Worm (Caenorhabditis elegans) whole organism, young adult: ENCODE results near the gene ZK353.4.

Experiments used
- D2030.7 ChIP-seq: fragments of 200-800 bp; sonication (Bioruptor generic); IDR thresholded peaks from 2 replicates; pipeline ENCODE4 v1.3.6; 2022; ENCODE audit warnings: missing genetic modification reagents, missing genetic modification characterization, missing compliant biosample characterization
- F22D6.2 ChIP-seq: sonication (generic microtip); optimal IDR thresholded peaks from 2 replicates; lab custom pipeline; 2016; ENCODE audit warnings: mild to moderate bottlenecking, missing genetic modification characterization, missing compliant biosample characterization
- F23B12.7 ChIP-seq: sonication (generic microtip); optimal IDR thresholded peaks from 2 replicates; lab custom pipeline; 2017; ENCODE audit warnings: missing genetic modification characterization, mild to moderate bottlenecking, missing compliant biosample characterization, antibody characterized with exemption, moderate library complexity; ENCODE audit not compliant: insufficient read depth
- F33H1.4 ChIP-seq: fragments of 200-800 bp; sonication (Bioruptor generic); IDR thresholded peaks from 2 replicates; pipeline ENCODE4 v1.3.6; 2022; ENCODE audit warnings: missing genetic modification reagents, missing genetic modification characterization, missing compliant biosample characterization
- F39B2.1 ChIP-seq: fragments of 200-800 bp; sonication (Bioruptor generic); IDR thresholded peaks from 2 replicates; pipeline ENCODE4 v1.3.6; 2022; ENCODE audit warnings: missing genetic modification reagents, missing genetic modification characterization, missing compliant biosample characterization
- K12H6.12 ChIP-seq: fragments of 200-800 bp; sonication (Bioruptor generic); optimal IDR thresholded peaks from 2 replicates; lab custom pipeline; 2018; ENCODE audit warnings: mild to moderate bottlenecking, missing genetic modification characterization, missing compliant biosample characterization
- Y56A3A.18 ChIP-seq: fragments of 200-800 bp; sonication (Bioruptor generic); IDR thresholded peaks from 2 replicates; pipeline ENCODE4 v1.3.6; 2022; ENCODE audit warnings: missing genetic modification reagents, missing genetic modification characterization, missing compliant biosample characterization
- ZK185.1 ChIP-seq: sonication (generic microtip); optimal IDR thresholded peaks from 2 replicates; lab custom pipeline; 2016; ENCODE audit warnings: mild to moderate bottlenecking, missing genetic modification characterization, missing compliant biosample characterization; ENCODE audit not compliant: poor library complexity, severe bottlenecking
- akir-1 ChIP-seq: fragments of 200-800 bp; sonication (Bioruptor generic); optimal IDR thresholded peaks from 2 replicates; lab custom pipeline; 2018; ENCODE audit warnings: mild to moderate bottlenecking, missing genetic modification characterization, moderate library complexity, missing compliant biosample characterization
- attf-3 ChIP-seq: fragments of 200-800 bp; sonication (Bioruptor generic); conservative IDR thresholded peaks from 2 replicates; pipeline ENCODE4 v1.3.6; 2022; ENCODE audit warnings: missing genetic modification reagents, missing genetic modification characterization, missing compliant biosample characterization
- ccch-3 ChIP-seq: fragments of 200-800 bp; sonication (Bioruptor generic); optimal IDR thresholded peaks from 2 replicates; lab custom pipeline; 2018; ENCODE audit warnings: mild to moderate bottlenecking, missing genetic modification characterization, missing compliant biosample characterization
- cebp-1 ChIP-seq, 2 experiments: fragments of 200-800 bp in 1 of 2; sonication (Bioruptor generic) in 1 of 2; sonication (generic microtip) in 1 of 2; IDR thresholded peaks in 1 of 2; optimal IDR thresholded peaks in 1 of 2; 2 replicates each; pipeline versions ENCODE4 v1.3.6 to Lab custom; 2017 to 2022; ENCODE audit warnings: missing compliant biosample characterization in 2 of 2, missing genetic modification characterization in 2 of 2, mild to moderate bottlenecking in 1 of 2, missing genetic modification reagents in 1 of 2, moderate library complexity in 1 of 2
- ceh-27 ChIP-seq: fragments of 200-800 bp; sonication (Bioruptor generic); optimal IDR thresholded peaks from 2 replicates; lab custom pipeline; 2018; ENCODE audit warnings: mild to moderate bottlenecking, missing genetic modification characterization, moderate library complexity, missing compliant biosample characterization
- ceh-58 ChIP-seq: fragments of 200-800 bp; sonication (Bioruptor generic); IDR thresholded peaks from 2 replicates; pipeline ENCODE4 v1.3.6; 2022; ENCODE audit warnings: missing genetic modification characterization, missing compliant biosample characterization
- dox-1 ChIP-seq: fragments of 200-800 bp; sonication (Bioruptor generic); IDR thresholded peaks from 2 replicates; pipeline ENCODE4 v1.3.6; 2022; ENCODE audit warnings: missing genetic modification reagents, missing genetic modification characterization, missing compliant biosample characterization
- egl-44 ChIP-seq: fragments of 200-800 bp; sonication (Bioruptor generic); IDR thresholded peaks from 2 replicates; pipeline ENCODE4 v1.3.6; 2022; ENCODE audit warnings: missing genetic modification reagents, missing genetic modification characterization, missing compliant biosample characterization
- egrh-3 ChIP-seq: fragments of 200-800 bp; sonication (Bioruptor generic); IDR thresholded peaks from 2 replicates; pipeline ENCODE4 v1.3.6; 2022; ENCODE audit warnings: missing genetic modification reagents, missing genetic modification characterization, missing compliant biosample characterization
- ets-4 ChIP-seq: fragments of 200-800 bp; sonication (Bioruptor generic); optimal IDR thresholded peaks from 2 replicates; lab custom pipeline; 2018; ENCODE audit warnings: mild to moderate bottlenecking, missing genetic modification characterization, missing compliant biosample characterization
- hlh-12 ChIP-seq: sonication (generic microtip); optimal IDR thresholded peaks from 2 replicates; lab custom pipeline; 2016; ENCODE audit warnings: missing genetic modification characterization, missing compliant biosample characterization
- hmg-1.2 ChIP-seq: fragments of 200-800 bp; sonication (Bioruptor generic); IDR thresholded peaks from 2 replicates; pipeline ENCODE4 v1.3.6; 2022; ENCODE audit warnings: missing genetic modification reagents, missing genetic modification characterization, missing compliant biosample characterization
- lag-1 ChIP-seq: fragments of 200-800 bp; sonication (Bioruptor generic); IDR thresholded peaks from 2 replicates; pipeline ENCODE4 v1.3.6; 2022; ENCODE audit warnings: missing genetic modification reagents, missing genetic modification characterization, missing compliant biosample characterization
- let-607 ChIP-seq, 2 experiments: fragments of 200-800 bp in 1 of 2; sonication (Bioruptor generic) in 1 of 2; sonication (generic microtip) in 1 of 2; optimal IDR thresholded peaks; 2 replicates each; lab custom pipeline; 2016 to 2018; ENCODE audit warnings: mild to moderate bottlenecking in 2 of 2, missing compliant biosample characterization in 2 of 2, missing genetic modification characterization in 2 of 2, moderate library complexity in 2 of 2, missing genotype in 1 of 2
- lin-35 ChIP-seq, 3 experiments: fragments of 150-350 bp in 2 of 3; sonication (generic microtip) in 1 of 3; optimal IDR thresholded peaks; 2 replicates each; lab custom pipeline; 2014 to 2018; ENCODE audit warnings: missing biosample characterization in 3 of 3, missing genetic modification characterization in 3 of 3, missing genetic modification reagents in 3 of 3
- lin-40 ChIP-seq: sonication (generic microtip); optimal IDR thresholded peaks from 2 replicates; lab custom pipeline; 2016; ENCODE audit warnings: missing genetic modification characterization, mild to moderate bottlenecking, missing compliant biosample characterization, missing genotype, missing genetic modification reagents
- lin-54 ChIP-seq: fragments of 200-800 bp; sonication (Bioruptor generic); optimal IDR thresholded peaks from 2 replicates; lab custom pipeline; 2018; ENCODE audit warnings: mild to moderate bottlenecking, missing genetic modification characterization, missing compliant biosample characterization
- lir-1 ChIP-seq: fragments of 200-800 bp; sonication (Bioruptor generic); conservative IDR thresholded peaks from 2 replicates; pipeline ENCODE4 v1.3.6; 2022; ENCODE audit warnings: missing genetic modification reagents, missing genetic modification characterization, missing compliant biosample characterization
- lsl-1 ChIP-seq: fragments of 200-800 bp; sonication (Bioruptor generic); optimal IDR thresholded peaks from 2 replicates; lab custom pipeline; 2018; ENCODE audit warnings: mild to moderate bottlenecking, missing genetic modification characterization, moderate library complexity, missing compliant biosample characterization
- madf-6 ChIP-seq: fragments of 200-800 bp; sonication (Bioruptor generic); IDR thresholded peaks from 2 replicates; pipeline ENCODE4 v1.3.6; 2022; ENCODE audit warnings: missing genetic modification reagents, missing genetic modification characterization, missing compliant biosample characterization
- madf-8 ChIP-seq: fragments of 200-800 bp; sonication (Bioruptor generic); conservative IDR thresholded peaks from 2 replicates; pipeline ENCODE4 v1.3.6; 2022; ENCODE audit warnings: missing genetic modification reagents, missing genetic modification characterization, missing compliant biosample characterization
- nfya-2 ChIP-seq: fragments of 200-800 bp; sonication (Bioruptor generic); IDR thresholded peaks from 2 replicates; pipeline ENCODE4 v1.3.6; 2022; ENCODE audit warnings: missing genetic modification reagents, missing genetic modification characterization, missing compliant biosample characterization
- nfyb-1 ChIP-seq: fragments of 200-800 bp; sonication (Bioruptor generic); IDR thresholded peaks from 2 replicates; pipeline ENCODE4 v1.3.6; 2022; ENCODE audit warnings: missing genetic modification reagents, missing genetic modification characterization, missing compliant biosample characterization
- nhr-80 ChIP-seq: sonication (generic microtip); optimal IDR thresholded peaks from 2 replicates; lab custom pipeline; 2016; ENCODE audit warnings: missing genetic modification characterization, missing compliant biosample characterization
- nhr-90 ChIP-seq: sonication (generic microtip); optimal IDR thresholded peaks from 2 replicates; lab custom pipeline; 2016; ENCODE audit warnings: missing genotype, mild to moderate bottlenecking, missing genetic modification characterization, missing compliant biosample characterization
- pha-4 ChIP-seq: fragments of 150-350 bp; sonication (generic microtip); optimal IDR thresholded peaks from 2 replicates; lab custom pipeline; 2014; ENCODE audit warnings: missing biosample characterization, missing genetic modification reagents, missing genetic modification characterization
- snpc-1.1 ChIP-seq: sonication (generic microtip); optimal IDR thresholded peaks from 2 replicates; lab custom pipeline; 2017; ENCODE audit warnings: missing genetic modification characterization, mild to moderate bottlenecking, missing compliant biosample characterization, antibody characterized with exemption, moderate library complexity, missing genotype, missing genetic modification reagents; ENCODE audit not compliant: insufficient read depth
- snpc-1.3 ChIP-seq: sonication (generic microtip); optimal IDR thresholded peaks from 2 replicates; lab custom pipeline; 2017; ENCODE audit warnings: missing genetic modification characterization, mild to moderate bottlenecking, missing compliant biosample characterization, antibody characterized with exemption, moderate library complexity, missing genotype, missing genetic modification reagents; ENCODE audit not compliant: insufficient read depth
- snpc-4 ChIP-seq, 5 experiments: fragments of 150-350 bp in 1 of 5; sonication (generic microtip) in 4 of 5; optimal IDR thresholded peaks; 2 replicates each; lab custom pipeline; 2014 to 2018; ENCODE audit warnings: missing genetic modification characterization in 5 of 5, missing biosample characterization in 3 of 5, antibody characterized with exemption in 2 of 5, mild to moderate bottlenecking in 2 of 5, missing compliant biosample characterization in 2 of 5, missing genotype in 2 of 5, moderate library complexity in 2 of 5, missing genetic modification reagents in 1 of 5
- somi-1 ChIP-seq: fragments of 200-800 bp; sonication (Bioruptor generic); optimal IDR thresholded peaks from 2 replicates; lab custom pipeline; 2018; ENCODE audit warnings: mild to moderate bottlenecking, missing genetic modification characterization, missing compliant biosample characterization
- xnd-1 ChIP-seq: sonication (generic microtip); optimal IDR thresholded peaks from 2 replicates; lab custom pipeline; 2016; ENCODE audit warnings: missing genotype, missing genetic modification reagents, missing genetic modification characterization, missing compliant biosample characterization
- ztf-18 ChIP-seq: sonication (generic microtip); optimal IDR thresholded peaks from 2 replicates; lab custom pipeline; 2016; ENCODE audit warnings: missing genotype, mild to moderate bottlenecking, missing genetic modification characterization, missing compliant biosample characterization
- ztf-26 ChIP-seq: sonication (generic microtip); optimal IDR thresholded peaks from 2 replicates; lab custom pipeline; 2017; ENCODE audit warnings: missing genetic modification characterization, missing compliant biosample characterization

Gene ZK353.4

DNA sequence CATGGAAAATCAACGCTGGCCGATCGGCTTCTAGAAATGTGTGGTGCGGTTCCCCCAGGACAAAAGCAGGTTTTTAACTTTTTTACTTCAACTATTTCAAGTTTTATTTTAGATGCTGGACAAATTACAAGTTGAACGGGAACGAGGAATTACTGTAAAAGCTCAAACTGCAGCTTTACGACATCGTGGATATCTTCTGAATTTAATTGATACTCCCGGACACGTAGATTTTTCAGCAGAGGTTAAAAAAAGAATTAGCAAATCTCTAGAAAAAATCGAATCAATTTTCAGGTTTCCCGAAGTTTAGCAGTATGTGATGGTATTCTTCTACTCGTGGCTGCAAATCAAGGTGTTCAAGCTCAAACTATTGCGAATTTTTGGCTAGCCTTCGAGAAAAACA is 40.1 kb upstream of the ZK353.4 start:
- TF ChIP-seq K12H6.12 (tag; lab: Kevin White, UChicago): no peak

ce11 chrIII:8429035-8429434 is 39.6 kb upstream of the ZK353.4 start, which contains the start of gene ZK1236.1:
TSS of gene ZK1236.1 (plus strand) at chrIII:8429297.
- TF ChIP-seq madf-6 (peak; percentile 96), nhr-80 (no peak), snpc-1.3 (peak; percentile 7), xnd-1 (tag; lab: Kevin White, UChicago) (peak; percentile 81), lsl-1 (GFP tag; lab: Kevin White, UChicago) (peak; percentile 59), F23B12.7 (tag; lab: Kevin White, UChicago) (peak; percentile 1), F22D6.2 (tag; lab: Kevin White, UChicago) (no peak), pha-4 (tag; lab: Kevin White, UChicago) (no peak), F33H1.4 (GFP tag; lab: Robert Waterston, UW) (peak; percentile 36; the same call in 1 of the 2 replicates), madf-8 (peak; percentile 95), F39B2.1 (no peak), D2030.7 (GFP tag; lab: Robert Waterston, UW) (peak; percentile 44; the same call in 1 of the 2 replicates), attf-3 (GFP tag; lab: Robert Waterston, UW) (peak; percentile 55; the same call in 1 of the 2 replicates), hmg-1.2 (GFP tag; lab: Robert Waterston, UW) (no peak)
- TF ChIP-seq, all 124 proteins: peak for 9

- TF ChIP-seq lin-40: peak; percentile 16
- no peak for TF ChIP-seq ZK185.1
Observed at ce11 chrIII:8426271-8426670, 36.8 kb upstream of the ZK353.4 start, which contains the start of gene cec-1. TSS of gene cec-1 (plus strand) at chrIII:8426333.

DNA sequence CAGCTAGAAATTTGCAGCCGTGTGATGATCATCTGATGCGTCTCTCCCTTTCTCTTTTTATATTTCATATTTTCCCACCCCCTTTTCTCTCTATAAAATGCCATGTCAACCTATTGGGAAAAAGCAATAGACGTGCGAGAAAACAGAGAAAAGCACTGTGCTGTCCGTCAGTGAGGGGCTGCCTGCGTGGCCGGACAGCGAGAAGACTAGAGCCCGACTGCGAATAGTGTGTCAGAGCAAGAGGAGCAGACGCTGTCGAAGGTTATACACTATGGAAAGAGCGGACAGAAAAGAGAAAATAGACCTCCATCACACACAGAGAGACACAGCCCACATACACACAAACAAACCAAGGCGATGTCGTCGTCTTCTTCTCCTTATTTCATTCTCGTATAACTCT is 35.6 kb upstream of the ZK353.4 start:
- TF ChIP-seq ccch-3 (GFP tag; lab: Kevin White, UChicago): no peak
- TF ChIP-seq lin-35 (GFP tag; optimal IDR thresholded peaks at IDR 0.05; lab: Kevin White, UChicago): peak in 1 of 3 experiments; percentile 27
- TF ChIP-seq F22D6.2 (tag; lab: Kevin White, UChicago): peak; percentile 35
- no peak for TF ChIP-seq hlh-12 (tag; lab: Kevin White, UChicago)
- TF ChIP-seq ets-4: peak; percentile 68
- peak; percentile 62 for TF ChIP-seq ZK185.1
- peak; percentile 32 for TF ChIP-seq somi-1
- peak; percentile 96 for TF ChIP-seq nhr-80
- no peak for TF ChIP-seq akir-1 (GFP tag; lab: Kevin White, UChicago)
- peak; percentile 43 for TF ChIP-seq lin-54
- TF ChIP-seq ceh-27 (GFP tag; lab: Kevin White, UChicago): peak; percentile 49
- TF ChIP-seq egrh-3 (GFP tag; lab: Robert Waterston, UW): peak; percentile 41
- peak; percentile 83 for TF ChIP-seq dox-1
- peak; percentile 67; the same call in 1 of the 2 replicates for TF ChIP-seq cebp-1 (GFP tag; IDR thresholded peaks at IDR 0.05; lab: Robert Waterston, UW)
- peak; percentile 83 for TF ChIP-seq cebp-1 (tag; optimal IDR thresholded peaks at IDR 0.05; lab: Kevin White, UChicago)
- TF ChIP-seq nfyb-1 (GFP tag; lab: Robert Waterston, UW): peak; percentile 87
- TF ChIP-seq nhr-90 (tag; lab: Kevin White, UChicago): peak; percentile 56
- TF ChIP-seq lir-1 (GFP tag; lab: Robert Waterston, UW): 0 out of 2 replicates have a peak, but pooled peaks have one; percentile 9
- no peak for TF ChIP-seq snpc-4 (GFP tag; optimal IDR thresholded peaks at IDR 0.05; lab: Kevin White, UChicago)
- peak; percentile 22 to 64 (median 59) for TF ChIP-seq snpc-4 (tag; optimal IDR thresholded peaks at IDR 0.05; lab: Kevin White, UChicago)
- TF ChIP-seq egl-44 (GFP tag; lab: Robert Waterston, UW): peak; percentile 52; the same call in 1 of the 2 replicates
- TF ChIP-seq snpc-1.1 (tag; lab: Kevin White, UChicago): peak; percentile 27
- TF ChIP-seq nfya-2 (GFP tag; lab: Robert Waterston, UW): no peak
- TF ChIP-seq let-607 (tag; optimal IDR thresholded peaks at IDR 0.05; lab: Kevin White, UChicago): peak; percentile 90 to 92
- peak; percentile 54 for TF ChIP-seq ztf-26 (tag; lab: Kevin White, UChicago)
- TF ChIP-seq Y56A3A.18 (GFP tag; lab: Robert Waterston, UW): peak; percentile 65; the same call in 1 of the 2 replicates
- no peak for TF ChIP-seq ceh-58
- TF ChIP-seq ztf-18 (tag; lab: Kevin White, UChicago): peak; percentile 38
- no peak for TF ChIP-seq lag-1
